Worm (Caenorhabditis elegans): ENCODE results near the gene rol-6.

rol-6 gene

ce11 chrII:8717579-8717978 is 15.3 kb upstream of the rol-6 start:
- TF ChIP-seq zip-2 (tag; optimal IDR thresholded peaks at IDR 0.05) (no peak), php-3 (GFP tag; IDR thresholded peaks at IDR 0.05) (no peak), ceh-28 (tag; optimal IDR thresholded peaks at IDR 0.05) (no peak), zfp-2 (tag; optimal IDR thresholded peaks at IDR 0.05) (no peak), aha-1 (tag) (no peak), mdl-1 (tag; optimal IDR thresholded peaks at IDR 0.05) (peak in 1 of 2 experiments; percentile 22), jun-1 (tag; optimal IDR thresholded peaks at IDR 0.05) (no peak), snpc-1.2 (GFP tag; IDR thresholded peaks at IDR 0.05) (no peak), pqm-1 (tag; optimal IDR thresholded peaks at IDR 0.05) (no peak), unc-62 (GFP tag; optimal IDR thresholded peaks at IDR 0.05 in 1 of 2) (peak in 1 of 2 experiments; percentile 37), unc-62 (tag; optimal IDR thresholded peaks at IDR 0.05) (no peak), attf-4 (tag; optimal IDR thresholded peaks at IDR 0.05) (no peak), nhr-76 (tag; optimal IDR thresholded peaks at IDR 0.05) (no peak), hif-1 (tag; optimal IDR thresholded peaks at IDR 0.05) (no peak), ztf-11 (tag; optimal IDR thresholded peaks at IDR 0.05) (no peak), hlh-11 (tag; optimal IDR thresholded peaks at IDR 0.05) (peak; percentile 14), dmd-6 (GFP tag; IDR thresholded peaks at IDR 0.05) (no peak), egl-43 (GFP tag; IDR thresholded peaks at IDR 0.05) (no peak), daf-19 (GFP tag; conservative IDR thresholded peaks at IDR 0.05) (no peak), tag-97 (GFP tag; IDR thresholded peaks at IDR 0.05) (no peak), snpc-4 (tag; optimal IDR thresholded peaks at IDR 0.05) (no peak), nhr-41 (GFP tag; IDR thresholded peaks at IDR 0.05) (no peak), nhr-28 (tag; optimal IDR thresholded peaks at IDR 0.05) (peak; percentile 38), nhr-10 (tag; optimal IDR thresholded peaks at IDR 0.05) (no peak), dmd-9 (GFP tag; IDR thresholded peaks at IDR 0.05) (no peak), rbr-2 (tag; optimal IDR thresholded peaks at IDR 0.05) (no peak), madf-9 (GFP tag; conservative IDR thresholded peaks at IDR 0.05) (no peak), R02D3.7 (tag; optimal IDR thresholded peaks at IDR 0.05) (no peak), mxl-3 (GFP tag; optimal IDR thresholded peaks at IDR 0.05) (no peak), T26A8.4 (GFP tag; IDR thresholded peaks at IDR 0.05) (no peak), ama-1 (optimal IDR thresholded peaks at IDR 0.05) (peak; percentile 14), zfp-3 (GFP tag; conservative IDR thresholded peaks at IDR 0.05) (no peak), Y75B8A.6 (GFP tag; IDR thresholded peaks at IDR 0.05) (no peak), lsy-2 (tag; optimal IDR thresholded peaks at IDR 0.05) (no peak), dmd-8 (GFP tag; IDR thresholded peaks at IDR 0.05) (no peak), F44E2.7 (GFP tag; IDR thresholded peaks at IDR 0.05) (no peak), mxl-2 (GFP tag; conservative IDR thresholded peaks at IDR 0.05) (no peak), Y48G9A.11 (GFP tag; IDR thresholded peaks at IDR 0.05) (no peak), lim-7 (GFP tag; IDR thresholded peaks at IDR 0.05) (no peak), lin-1 (GFP tag; IDR thresholded peaks at IDR 0.05) (no peak), nhr-48 (tag; optimal IDR thresholded peaks at IDR 0.05) (no peak), nhr-25 (tag; optimal IDR thresholded peaks at IDR 0.05; ENCODE audit: borderline replicate concordance, insufficient read depth) (no peak), nhr-11 (tag; optimal IDR thresholded peaks at IDR 0.05) (no peak), sdz-12 (GFP tag; optimal IDR thresholded peaks at IDR 0.05) (no peak), unc-39 (tag; optimal IDR thresholded peaks at IDR 0.05) (no peak), saeg-2 (GFP tag; IDR thresholded peaks at IDR 0.05) (no peak)

Measured in whole organism, L4 larva.